Worm (Caenorhabditis elegans) whole organism, L4 larva: ENCODE measurements around the gene R02E4.2.

Experiments used
- nhr-102 ChIP-seq: sonication (generic microtip); optimal IDR thresholded peaks from 2 replicates; lab custom pipeline; 2016; ENCODE audit warnings: mild to moderate bottlenecking, missing genetic modification characterization, moderate library complexity, missing compliant biosample characterization
- pqm-1 ChIP-seq: sonication (generic microtip); optimal IDR thresholded peaks from 2 replicates; lab custom pipeline; 2017; ENCODE audit warnings: missing biosample characterization, missing genetic modification characterization
- sdz-12 ChIP-seq: fragments of 200-800 bp; sonication (Bioruptor generic); optimal IDR thresholded peaks from 2 replicates; lab custom pipeline; 2018; ENCODE audit warnings: mild to moderate bottlenecking, missing genetic modification characterization, missing compliant biosample characterization
- snpc-4 ChIP-seq: fragments of 150-350 bp; optimal IDR thresholded peaks from 2 replicates; lab custom pipeline; 2014; ENCODE audit warnings: missing biosample characterization, missing genetic modification characterization

ce11 chrX:4151206-4151605 is 44.0 kb downstream of the R02E4.2 start:
- TF ChIP-seq nhr-102 (tag; lab: Kevin White, UChicago) (no peak), snpc-4 (tag; lab: Kevin White, UChicago) (no peak), pqm-1 (tag; lab: Kevin White, UChicago) (no peak), sdz-12 (GFP tag; lab: Kevin White, UChicago) (no peak)
